Fruit fly (Drosophila melanogaster) whole organism, embryonic: ENCODE data around the gene CG13667.

Experiments
- Asciz ChIP-seq: fragments of 200-800 bp; sonication (Bioruptor generic); optimal IDR thresholded peaks from 2 replicates; lab custom pipeline; 2017; ENCODE audit warnings: missing biosample characterization, mild to moderate bottlenecking, missing genetic modification characterization, missing genetic modification reagents
- CG10147 ChIP-seq: fragments of 200-800 bp; sonication (Bioruptor generic); optimal IDR thresholded peaks from 2 replicates; lab custom pipeline; 2019; ENCODE audit warnings: missing biosample characterization, mild to moderate bottlenecking, missing genetic modification characterization, moderate library complexity
- CG11560 ChIP-seq: fragments of 200-800 bp; sonication (Bioruptor generic); IDR thresholded peaks from 3 replicates; pipeline ENCODE4 v1.3.6; 2022; ENCODE audit warnings: missing biosample characterization, missing genetic modification characterization
- CG12391 ChIP-seq: fragments of 200-800 bp; sonication (Bioruptor generic); optimal IDR thresholded peaks from 3 replicates; lab custom pipeline; 2018; ENCODE audit warnings: missing biosample characterization, mild to moderate bottlenecking, missing genetic modification characterization, moderate library complexity
- CG12744 ChIP-seq: fragments of 200-800 bp; sonication (Bioruptor generic); optimal IDR thresholded peaks from 2 replicates; lab custom pipeline; 2016; ENCODE audit warnings: missing biosample characterization, missing genetic modification characterization
- CG14441 ChIP-seq: fragments of 200-800 bp; sonication (Bioruptor generic); IDR thresholded peaks from 2 replicates; pipeline ENCODE4 v1.3.6; 2022; ENCODE audit warnings: missing biosample characterization, missing genetic modification characterization
- CG15696 ChIP-seq: fragments of 200-800 bp; sonication (Bioruptor generic); optimal IDR thresholded peaks from 2 replicates; lab custom pipeline; 2019; ENCODE audit warnings: missing biosample characterization, mild to moderate bottlenecking, missing genetic modification characterization, moderate library complexity
- CG18764 ChIP-seq: fragments of 200-800 bp; sonication (Bioruptor generic); optimal IDR thresholded peaks from 3 replicates; lab custom pipeline; 2016; ENCODE audit warnings: missing biosample characterization, missing genetic modification characterization
- CG2116 ChIP-seq: fragments of 200-800 bp; sonication (Bioruptor generic); optimal IDR thresholded peaks from 3 replicates; lab custom pipeline; 2018; ENCODE audit warnings: missing biosample characterization, mild to moderate bottlenecking, missing genetic modification characterization
- CG2678 ChIP-seq: fragments of 200-800 bp; sonication (Bioruptor generic); optimal IDR thresholded peaks from 3 replicates; lab custom pipeline; 2019; ENCODE audit warnings: missing biosample characterization, mild to moderate bottlenecking, missing genetic modification characterization, moderate library complexity
- CG3281 ChIP-seq: fragments of 200-800 bp; sonication (Bioruptor generic); optimal IDR thresholded peaks from 3 replicates; lab custom pipeline; 2017; ENCODE audit warnings: missing biosample characterization, mild to moderate bottlenecking, missing genetic modification characterization
- CG4617 ChIP-seq: fragments of 200-800 bp; sonication (Bioruptor generic); optimal IDR thresholded peaks from 3 replicates; lab custom pipeline; 2016; ENCODE audit warnings: missing biosample characterization, missing genetic modification characterization, borderline replicate concordance
- CG5245 ChIP-seq: fragments of 200-800 bp; sonication (Bioruptor generic); optimal IDR thresholded peaks from 3 replicates; lab custom pipeline; 2016; ENCODE audit warnings: missing biosample characterization, missing genetic modification characterization
- CG6175 ChIP-seq: fragments of 200-800 bp; sonication (Bioruptor generic); IDR thresholded peaks from 3 replicates; pipeline ENCODE4 v1.3.6; 2022; ENCODE audit warnings: missing biosample characterization, missing genetic modification characterization
- CG6254 ChIP-seq: fragments of 200-800 bp; sonication (Bioruptor generic); optimal IDR thresholded peaks from 3 replicates; lab custom pipeline; 2017; ENCODE audit warnings: mild to moderate bottlenecking, missing biosample characterization, missing genetic modification reagents, missing genetic modification characterization
- CG7271 ChIP-seq: fragments of 200-800 bp; sonication (Bioruptor generic); optimal IDR thresholded peaks from 2 replicates; lab custom pipeline; 2018; ENCODE audit warnings: missing biosample characterization, mild to moderate bottlenecking, missing genetic modification characterization, moderate library complexity
- CG8478 ChIP-seq: fragments of >200 bp; optimal IDR thresholded peaks from 2 replicates; lab custom pipeline; 2018
- CG9727 ChIP-seq: fragments of 200-800 bp; sonication (Bioruptor generic); optimal IDR thresholded peaks from 3 replicates; lab custom pipeline; 2017; ENCODE audit warnings: missing biosample characterization, mild to moderate bottlenecking, missing genetic modification characterization
- Drgx ChIP-seq: fragments of 200-800 bp; sonication (Bioruptor generic); IDR thresholded peaks from 2 replicates; pipeline ENCODE4 v1.3.6; 2022; ENCODE audit warnings: missing biosample characterization, missing genetic modification characterization
- E2f1 ChIP-seq: fragments of 200-800 bp; sonication (Bioruptor generic); IDR thresholded peaks from 2 replicates; pipeline ENCODE4 v1.3.6; 2022; ENCODE audit warnings: missing biosample characterization, missing genetic modification characterization
- Hmr ChIP-seq: fragments of 200-800 bp; sonication (Bioruptor generic); optimal IDR thresholded peaks from 3 replicates; lab custom pipeline; 2017; ENCODE audit warnings: mild to moderate bottlenecking, missing biosample characterization, missing genetic modification reagents, missing genetic modification characterization
- Hr51 ChIP-seq, 2 experiments: fragments of 200-800 bp; sonication (Bioruptor generic); optimal IDR thresholded peaks; 2 replicates in 1 of 2; 3 replicates in 1 of 2; lab custom pipeline; 2016 to 2018; ENCODE audit warnings: missing biosample characterization in 2 of 2, missing genetic modification characterization in 2 of 2, mild to moderate bottlenecking in 1 of 2, moderate library complexity in 1 of 2
- Hsf ChIP-seq: fragments of 200-800 bp; sonication (Bioruptor generic); optimal IDR thresholded peaks from 3 replicates; lab custom pipeline; 2016; ENCODE audit warnings: missing biosample characterization, missing genetic modification characterization
- MESR4 ChIP-seq: fragments of 200-800 bp; sonication (Bioruptor generic); optimal IDR thresholded peaks from 2 replicates; lab custom pipeline; 2018; ENCODE audit warnings: missing biosample characterization, mild to moderate bottlenecking, missing genetic modification characterization, moderate library complexity
- Mad ChIP-seq: fragments of 200-800 bp; sonication (Bioruptor generic); optimal IDR thresholded peaks from 2 replicates; lab custom pipeline; 2016; ENCODE audit warnings: missing biosample characterization, missing genetic modification characterization
- Max ChIP-seq: fragments of 200-800 bp; sonication (Bioruptor generic); optimal IDR thresholded peaks from 2 replicates; lab custom pipeline; 2016; ENCODE audit warnings: missing biosample characterization, mild to moderate bottlenecking, missing genetic modification characterization
- Oaz ChIP-seq: fragments of 200-800 bp; sonication (Bioruptor generic); IDR thresholded peaks from 2 replicates; pipeline ENCODE4 v1.3.6; 2022; ENCODE audit warnings: missing biosample characterization, missing genetic modification characterization
- Oli ChIP-seq: fragments of 200-800 bp; sonication (Bioruptor generic); optimal IDR thresholded peaks from 2 replicates; lab custom pipeline; 2018; ENCODE audit warnings: missing biosample characterization, mild to moderate bottlenecking, missing genetic modification characterization, moderate library complexity
- PHDP ChIP-seq: fragments of 200-800 bp; sonication (Bioruptor generic); optimal IDR thresholded peaks from 3 replicates; lab custom pipeline; 2018; ENCODE audit warnings: missing biosample characterization, mild to moderate bottlenecking, missing genetic modification characterization, moderate library complexity
- Ptx1 ChIP-seq: fragments of 200-800 bp; sonication (Bioruptor generic); IDR thresholded peaks from 2 replicates; pipeline ENCODE4 v1.3.6; 2022; ENCODE audit warnings: missing biosample characterization, missing genetic modification characterization
- Rfx ChIP-seq: fragments of 200-800 bp; sonication (Bioruptor generic); IDR thresholded peaks from 2 replicates; pipeline ENCODE4 v1.3.6; 2022; ENCODE audit warnings: missing biosample characterization, missing genetic modification characterization
- Xbp1 ChIP-seq: fragments of 200-800 bp; sonication (Bioruptor generic); optimal IDR thresholded peaks from 3 replicates; lab custom pipeline; 2016; ENCODE audit warnings: missing biosample characterization, mild to moderate bottlenecking, missing genetic modification characterization
- amos ChIP-seq: fragments of 200-800 bp; sonication (Bioruptor generic); IDR thresholded peaks from 2 replicates; pipeline ENCODE4 v1.3.6; 2022; ENCODE audit warnings: missing biosample characterization, missing genetic modification characterization; ENCODE audit not compliant: partially characterized antibody
- cad ChIP-seq: fragments of >200 bp; optimal IDR thresholded peaks from 2 replicates; lab custom pipeline; 2017; ENCODE audit warnings: missing biosample characterization, missing genetic modification characterization
- danr ChIP-seq: fragments of 200-800 bp; sonication (Bioruptor generic); IDR thresholded peaks from 2 replicates; pipeline ENCODE4 v1.3.6; 2022; ENCODE audit warnings: missing biosample characterization, missing genetic modification characterization
- disco-r ChIP-seq: fragments of 200-800 bp; sonication (Bioruptor generic); optimal IDR thresholded peaks from 2 replicates; lab custom pipeline; 2016; ENCODE audit warnings: missing biosample characterization, missing genetic modification characterization
- esg ChIP-seq: fragments of 200-800 bp; sonication (Bioruptor generic); conservative IDR thresholded peaks from 2 replicates; pipeline ENCODE4 v1.3.6; 2022; ENCODE audit warnings: missing biosample characterization, missing genetic modification characterization
- gem ChIP-seq: fragments of 200-800 bp; sonication (Bioruptor generic); optimal IDR thresholded peaks from 2 replicates; lab custom pipeline; 2019; ENCODE audit warnings: missing biosample characterization, mild to moderate bottlenecking, missing genetic modification characterization, moderate library complexity
- gsb-n ChIP-seq: fragments of 200-800 bp; sonication (Bioruptor generic); optimal IDR thresholded peaks from 3 replicates; lab custom pipeline; 2018; ENCODE audit warnings: missing biosample characterization, mild to moderate bottlenecking, missing genetic modification characterization
- jumu ChIP-seq: fragments of 200-800 bp; sonication (Bioruptor generic); optimal IDR thresholded peaks from 3 replicates; lab custom pipeline; 2016; ENCODE audit warnings: missing biosample characterization, missing genetic modification characterization
- lov ChIP-seq, 2 experiments: fragments of 200-800 bp in 1 of 2; fragments of >200 bp in 1 of 2; sonication (Bioruptor generic) in 1 of 2; IDR thresholded peaks in 1 of 2; optimal IDR thresholded peaks in 1 of 2; 2 replicates in 1 of 2; 3 replicates in 1 of 2; pipeline versions ENCODE4 v1.3.6 to Lab custom; 2017 to 2022; ENCODE audit warnings: missing biosample characterization in 1 of 2, missing genetic modification characterization in 1 of 2
- ro ChIP-seq: fragments of 200-800 bp; sonication (Bioruptor generic); IDR thresholded peaks from 2 replicates; pipeline ENCODE4 v1.3.6; 2022; ENCODE audit warnings: missing biosample characterization, missing genetic modification characterization
- sens ChIP-seq: fragments of 200-800 bp; sonication (Bioruptor generic); peaks from one replicate; lab custom pipeline; 2016; ENCODE audit warnings: missing biosample characterization, missing genetic modification characterization
- sim ChIP-seq: fragments of 200-800 bp; sonication (Bioruptor generic); IDR thresholded peaks from 2 replicates; pipeline ENCODE4 v1.3.6; 2022; ENCODE audit warnings: missing biosample characterization, missing genetic modification characterization
- sisA ChIP-seq: fragments of 200-800 bp; sonication (Bioruptor generic); IDR thresholded peaks from 2 replicates; pipeline ENCODE4 v1.3.6; 2022; ENCODE audit warnings: missing biosample characterization, missing genetic modification characterization
- stwl ChIP-seq: fragments of 200-800 bp; sonication (Bioruptor generic); optimal IDR thresholded peaks from 3 replicates; lab custom pipeline; 2018; ENCODE audit warnings: missing biosample characterization, mild to moderate bottlenecking, missing genetic modification characterization, moderate library complexity
- tin ChIP-seq: fragments of 200-800 bp; sonication (Bioruptor generic); optimal IDR thresholded peaks from 3 replicates; lab custom pipeline; 2016; ENCODE audit warnings: missing biosample characterization, missing genetic modification characterization
- toy ChIP-seq: fragments of 200-800 bp; sonication (Bioruptor generic); IDR thresholded peaks from 2 replicates; pipeline ENCODE4 v1.3.6; 2022; ENCODE audit warnings: missing biosample characterization, missing genetic modification characterization
- unpg ChIP-seq: fragments of 200-800 bp; sonication (Bioruptor generic); optimal IDR thresholded peaks from 3 replicates; lab custom pipeline; 2018; ENCODE audit warnings: missing biosample characterization, mild to moderate bottlenecking, missing genetic modification characterization, moderate library complexity
- vvl ChIP-seq: fragments of 200-800 bp; sonication (Bioruptor generic); IDR thresholded peaks from 2 replicates; pipeline ENCODE4 v1.3.6; 2022; ENCODE audit warnings: missing biosample characterization, missing genetic modification characterization
- zfh1 ChIP-seq: fragments of 200-800 bp; sonication (Bioruptor generic); IDR thresholded peaks from 3 replicates; pipeline ENCODE4 v1.3.6; 2022; ENCODE audit warnings: missing biosample characterization, missing genetic modification characterization

Gene CG13667

dm6 chr3L:8445027-8445426, 39.8 kb downstream of the CG13667 start (continued):
- peak; percentile 31 for TF ChIP-seq Max (GFP tag; lab: Kevin White, UChicago)
- peak; percentile 44 for TF ChIP-seq CG9727 (GFP tag; lab: Kevin White, UChicago)
- peak; percentile 38 for TF ChIP-seq sisA (GFP tag; lab: Robert Waterston, UW)
- TF ChIP-seq CG12744 (GFP tag; lab: Kevin White, UChicago), result no peak
- TF ChIP-seq Asciz (GFP tag; lab: Kevin White, UChicago), result peak; percentile 15
- peak; percentile 53 for TF ChIP-seq gem (tag; lab: Kevin White, UChicago)
- TF ChIP-seq Hmr (GFP tag; lab: Kevin White, UChicago), result peak; percentile 8
- 0 out of 2 replicates have a peak, but pooled peaks have one; percentile 17 for TF ChIP-seq danr (GFP tag; lab: Robert Waterston, UW)
- no peak for TF ChIP-seq lov (optimal IDR thresholded peaks at IDR 0.05; lab: Kevin White, UChicago)
- 0 out of 3 replicates have a peak, but pooled peaks have one; percentile 24 for TF ChIP-seq lov (GFP tag; IDR thresholded peaks at IDR 0.05; lab: Robert Waterston, UW)
- TF ChIP-seq zfh1 (GFP tag; lab: Robert Waterston, UW), result 0 out of 3 replicates have a peak, but pooled peaks have one; percentile 29
- TF ChIP-seq Oli, result peak; percentile 7
- no peak for TF ChIP-seq Rfx (GFP tag; lab: Robert Waterston, UW)
- peak; percentile 47 for TF ChIP-seq tin (GFP tag; lab: Kevin White, UChicago)
- no peak for TF ChIP-seq gsb-n (tag; lab: Kevin White, UChicago)
- 0 out of 2 replicates have a peak, but pooled peaks have one; percentile 13 for TF ChIP-seq esg (GFP tag; lab: Robert Waterston, UW)
- no peak for TF ChIP-seq jumu (GFP tag; lab: Kevin White, UChicago)
- TF ChIP-seq sens, result peak; percentile 53
- TF ChIP-seq Mad (GFP tag; lab: Kevin White, UChicago), result no peak
- TF ChIP-seq toy (GFP tag; lab: Robert Waterston, UW), result no peak
- no peak for TF ChIP-seq ro
- TF ChIP-seq CG6175, result no peak
- TF ChIP-seq vvl (GFP tag; lab: Robert Waterston, UW), result peak; percentile 76
- TF ChIP-seq Drgx (GFP tag; lab: Robert Waterston, UW), result peak; percentile 33; the same call in 1 of the 2 replicates
- TF ChIP-seq disco-r (GFP tag; lab: Kevin White, UChicago), result no peak
- no peak for TF ChIP-seq CG2116 (GFP tag; lab: Kevin White, UChicago)
- peak; percentile 34 for TF ChIP-seq CG12391 (tag; lab: Kevin White, UChicago)
- TF ChIP-seq Hr51 (GFP tag; optimal IDR thresholded peaks at IDR 0.05; lab: Kevin White, UChicago), result peak in 1 of 2 experiments; percentile 46
- TF ChIP-seq amos (GFP tag; lab: Robert Waterston, UW), result no peak
- no peak for TF ChIP-seq CG11560 (tag; lab: Robert Waterston, UW)
- no peak for TF ChIP-seq CG14441 (GFP tag; lab: Robert Waterston, UW)
- peak; percentile 30 for TF ChIP-seq CG3281 (GFP tag; lab: Kevin White, UChicago)
- peak; percentile 54 for TF ChIP-seq Ptx1
- TF ChIP-seq PHDP (tag; lab: Kevin White, UChicago), result peak; percentile 29
- no peak for TF ChIP-seq MESR4
- TF ChIP-seq CG10147 (GFP tag; lab: Kevin White, UChicago), result peak; percentile 14
- no peak for TF ChIP-seq Xbp1 (GFP tag; lab: Kevin White, UChicago)
- TF ChIP-seq CG15696 (tag; lab: Kevin White, UChicago), result peak; percentile 60
- no peak for TF ChIP-seq CG8478 (lab: Kevin White, UChicago)
- TF ChIP-seq unpg (GFP tag; lab: Kevin White, UChicago), result peak; percentile 27
- peak; percentile 83 for TF ChIP-seq CG7271 (tag; lab: Kevin White, UChicago)
- TF ChIP-seq E2f1 (GFP tag; lab: Robert Waterston, UW), result peak; percentile 55
- no peak for TF ChIP-seq Oaz (GFP tag; lab: Robert Waterston, UW)
- TF ChIP-seq CG5245, result peak; percentile 25
- TF ChIP-seq stwl (tag; lab: Kevin White, UChicago), result peak; percentile 0
- no peak for TF ChIP-seq Hsf (GFP tag; lab: Kevin White, UChicago)
- peak; percentile 67 for TF ChIP-seq CG2678 (tag; lab: Kevin White, UChicago)
- TF ChIP-seq CG6254 (GFP tag; lab: Kevin White, UChicago), result peak; percentile 34
- TF ChIP-seq CG18764 (GFP tag; lab: Kevin White, UChicago), result peak; percentile 27
- TF ChIP-seq CG4617, result no peak
- TF ChIP-seq sim (GFP tag; lab: Robert Waterston, UW), result peak; percentile 67; the same call in 1 of the 2 replicates
- no peak for TF ChIP-seq cad (GFP tag; lab: Kevin White, UChicago)
